Fruit fly (Drosophila melanogaster) S2 (cell line): ENCODE results near the gene Pp2C1.

Source experiments
- CG8478 ChIP-seq: fragments of >200 bp; optimal IDR thresholded peaks from 2 replicates; lab custom pipeline; 2018
- CTCF ChIP-seq, 2 experiments: fragments of >200 bp; optimal IDR thresholded peaks; 2 replicates each; lab custom pipeline; 2018

Gene Pp2C1

dm6 chrX:4686723-4687122 lies at the start of gene Pp2C1:
TSS of gene Pp2C1 (minus strand) at chrX:4686903.
- TF ChIP-seq CTCF (optimal IDR thresholded peaks at IDR 0.05; lab: Kevin White, UChicago) (peak in 1 of 2 experiments; percentile 1), CG8478 (lab: Kevin White, UChicago) (no peak)

- no peak for TF ChIP-seq CTCF (optimal IDR thresholded peaks at IDR 0.05; lab: Kevin White, UChicago)
- no peak for TF ChIP-seq CG8478 (lab: Kevin White, UChicago)
Measured at dm6 chrX:4707237-4708066, 20.7 kb upstream of the Pp2C1 start, which contains the start of gene Proc-R. TSS of gene Proc-R (plus strand) at chrX:4707916.

DNA sequence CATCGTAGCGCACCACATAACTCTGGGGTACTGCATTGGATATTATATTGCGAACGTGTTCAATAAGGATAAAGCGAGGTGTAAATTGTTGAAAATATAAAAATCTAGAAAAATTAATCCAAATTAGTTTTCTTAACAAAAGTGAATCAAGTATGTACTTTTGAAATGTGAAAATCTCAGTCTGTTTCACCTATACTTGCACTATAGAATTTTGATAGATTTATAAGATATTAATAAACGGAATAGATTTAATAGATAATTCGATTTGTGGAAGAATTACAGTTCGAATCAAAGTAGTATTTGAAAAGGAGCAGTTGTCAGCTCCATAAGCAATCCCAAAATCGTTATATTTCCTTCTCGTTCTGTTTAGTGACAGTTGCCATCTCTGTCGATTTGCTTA lies 18.3 kb upstream of the Pp2C1 start, which contains the start of gene CG7024:
Gene CG7024, plus strand, starts transcription at position 301 of the 400 bp plus-strand sequence.
- no peak for TF ChIP-seq CTCF (optimal IDR thresholded peaks at IDR 0.05; lab: Kevin White, UChicago)

DNA sequence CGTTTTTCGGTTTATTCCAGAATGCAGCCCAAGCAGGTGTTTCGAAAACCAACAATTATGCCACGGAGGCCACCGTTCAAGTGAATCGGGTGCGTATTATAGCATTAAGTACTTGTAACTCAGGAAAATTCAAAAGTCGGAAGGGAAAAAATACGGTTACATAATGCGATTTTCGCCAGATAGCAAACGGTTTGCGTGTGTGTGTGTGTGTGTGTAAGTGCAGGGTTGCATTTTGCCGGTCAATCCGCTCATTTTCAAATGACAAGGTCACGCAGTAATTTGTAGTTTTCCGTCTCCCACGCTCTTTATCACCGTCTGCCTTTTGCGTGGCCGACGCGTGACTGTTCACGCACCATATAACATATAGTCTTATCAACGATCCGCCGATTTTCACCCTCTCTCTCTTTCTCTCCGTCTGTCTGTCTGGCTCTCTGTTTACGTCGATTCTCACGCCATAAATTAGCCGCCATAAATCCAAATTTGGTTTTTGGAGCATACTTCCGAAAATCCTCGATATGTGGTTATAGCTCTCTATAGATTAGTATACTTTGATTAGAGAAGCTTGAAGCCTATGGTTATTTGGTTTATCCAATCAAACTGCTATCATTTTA lies 16.2 kb upstream of the Pp2C1 start:
- no peak for TF ChIP-seq CG8478 (lab: Kevin White, UChicago)
- TF ChIP-seq CTCF (optimal IDR thresholded peaks at IDR 0.05; lab: Kevin White, UChicago) = no peak

DNA sequence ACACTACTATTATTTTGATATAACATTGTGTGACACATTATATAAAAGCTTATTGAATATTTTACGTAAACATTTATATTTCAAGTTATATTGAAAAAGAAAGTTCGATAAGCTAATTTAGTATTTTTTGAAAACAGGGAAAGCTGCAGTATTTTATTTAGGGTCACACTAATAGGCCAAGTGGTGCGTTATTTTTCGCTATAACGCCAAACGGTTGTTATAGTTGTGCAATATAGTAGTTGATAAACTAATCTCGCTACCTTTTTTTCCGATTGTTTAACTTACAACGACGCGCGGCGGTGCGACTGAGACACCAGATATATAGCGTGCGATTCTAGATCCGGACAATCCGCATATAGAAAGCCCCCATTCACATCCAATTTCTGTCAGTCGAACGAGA lies 15.4 kb upstream of the Pp2C1 start, which contains the start of gene Pdha:
Gene Pdha, plus strand, starts transcription at position 167 of the 400 bp plus-strand sequence.
- TF ChIP-seq CG8478 (lab: Kevin White, UChicago) (no peak), CTCF (optimal IDR thresholded peaks at IDR 0.05; lab: Kevin White, UChicago) (no peak)

dm6 chrX:4699775-4700174 lies 13.1 kb upstream of the Pp2C1 start:
- TF ChIP-seq CG8478 (lab: Kevin White, UChicago) (no peak), CTCF (optimal IDR thresholded peaks at IDR 0.05; lab: Kevin White, UChicago) (no peak)

DNA sequence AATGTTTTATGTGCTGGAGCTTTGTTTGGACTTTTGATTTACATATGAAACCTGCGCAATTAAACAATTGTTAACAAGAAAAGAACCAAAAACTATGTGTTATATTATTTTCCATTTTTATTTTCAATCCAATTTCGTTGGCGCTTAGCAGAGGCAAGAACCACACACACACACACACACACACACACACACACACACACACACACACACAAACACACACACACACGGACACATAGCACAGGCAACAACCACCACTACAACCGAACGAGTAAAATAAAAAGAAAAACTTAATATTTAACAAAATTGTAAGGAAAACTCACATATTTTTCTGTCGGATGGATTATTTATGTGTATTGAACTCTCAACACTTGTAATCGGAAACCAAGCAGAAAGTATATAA lies 12.7 kb upstream of the Pp2C1 start:
- TF ChIP-seq CG8478 (lab: Kevin White, UChicago) (no peak), CTCF (optimal IDR thresholded peaks at IDR 0.05; lab: Kevin White, UChicago) (no peak)

dm6 chrX:4694104-4694503 lies 7.4 kb upstream of the Pp2C1 start:
- TF ChIP-seq CG8478 (lab: Kevin White, UChicago) = no peak
- no peak for TF ChIP-seq CTCF (optimal IDR thresholded peaks at IDR 0.05; lab: Kevin White, UChicago)

- no peak for TF ChIP-seq CG8478 (lab: Kevin White, UChicago)
- TF ChIP-seq CTCF (optimal IDR thresholded peaks at IDR 0.05; lab: Kevin White, UChicago) = no peak
Measured at dm6 chrX:4692963-4693362, 6.3 kb upstream of the Pp2C1 start.

- no peak for TF ChIP-seq CG8478 (lab: Kevin White, UChicago)
Measured at dm6 chrX:4691226-4691625, 4.5 kb upstream of the Pp2C1 start.

DNA sequence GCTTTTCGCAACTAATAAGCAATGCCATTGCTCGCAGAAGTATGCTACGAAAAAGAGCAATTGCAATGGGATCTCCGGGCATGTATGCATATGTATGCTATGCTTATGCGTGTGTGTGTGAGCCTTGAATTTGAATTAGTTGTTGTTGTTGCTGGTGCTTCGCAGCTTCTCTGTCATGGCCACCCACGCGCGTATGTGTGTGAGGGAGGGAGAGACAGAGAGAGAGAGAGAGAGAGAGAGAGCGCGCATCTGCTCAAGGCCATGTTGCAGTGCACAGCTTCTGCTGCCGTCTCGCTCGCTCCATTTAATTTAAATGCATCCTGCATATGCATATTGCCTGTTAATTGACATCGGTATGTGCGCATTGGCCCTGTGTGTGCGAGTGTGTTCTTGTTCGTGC lies 4.1 kb upstream of the Pp2C1 start:
- no peak for TF ChIP-seq CTCF (optimal IDR thresholded peaks at IDR 0.05; lab: Kevin White, UChicago)
- no peak for TF ChIP-seq CG8478 (lab: Kevin White, UChicago)

- TF ChIP-seq CTCF (optimal IDR thresholded peaks at IDR 0.05; lab: Kevin White, UChicago) (no peak), CG8478 (lab: Kevin White, UChicago) (no peak)
Measured at dm6 chrX:4687778-4688399, 1.2 kb upstream of the Pp2C1 start, which contains the start of gene ctp. TSS of gene ctp (plus strand) at chrX:4687800.

DNA sequence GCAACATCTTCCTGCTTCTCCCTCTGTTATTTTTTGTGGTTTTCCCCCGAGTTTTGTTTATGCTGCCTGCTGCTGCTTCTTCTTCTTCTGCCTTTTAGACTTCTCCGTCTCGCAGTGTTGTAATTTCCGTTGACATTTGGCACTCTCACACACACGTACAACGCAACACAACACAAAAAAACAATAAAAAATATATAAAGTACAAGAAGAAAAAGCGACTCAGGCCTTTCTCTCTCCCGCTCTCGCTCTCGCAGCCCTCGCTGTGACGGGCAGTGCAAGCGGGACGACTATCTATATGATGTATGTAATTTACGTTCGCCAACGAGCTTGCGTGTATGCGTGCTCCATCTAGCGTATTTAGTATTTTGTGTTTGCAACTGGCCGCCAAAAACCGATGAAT lies 553 bp downstream of the Pp2C1 start:
- TF ChIP-seq CTCF (optimal IDR thresholded peaks at IDR 0.05; lab: Kevin White, UChicago) = no peak
- no peak for TF ChIP-seq CG8478 (lab: Kevin White, UChicago)

DNA sequence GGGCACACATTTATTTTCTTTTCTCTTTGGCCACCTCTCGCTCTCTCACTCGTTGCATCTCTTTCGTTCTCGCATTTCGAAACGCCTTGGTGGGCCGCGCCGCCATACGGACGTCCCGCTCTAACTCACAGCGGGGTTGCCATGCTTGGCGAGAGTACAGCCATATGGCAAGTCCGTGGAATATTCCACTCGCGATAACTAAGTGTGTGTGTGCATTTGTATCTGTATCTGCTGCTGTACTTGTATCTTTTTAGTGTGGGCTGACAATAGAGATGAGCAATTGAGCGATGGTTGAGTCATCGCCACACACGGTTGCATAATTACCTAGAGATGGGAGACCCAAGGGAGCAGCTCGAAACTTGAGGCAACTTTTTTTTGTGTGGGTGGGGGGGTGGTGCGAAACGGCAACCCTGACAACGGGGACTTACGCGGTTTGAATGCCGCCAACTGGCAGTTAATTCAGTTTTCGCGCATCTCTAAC lies 2.2 kb downstream of the Pp2C1 start:
- TF ChIP-seq CG8478 (lab: Kevin White, UChicago) (no peak), CTCF (optimal IDR thresholded peaks at IDR 0.05; lab: Kevin White, UChicago) (no peak)
